Fruit fly (Drosophila melanogaster): ENCODE results near the gene Pdp.

The Pdp gene

DNA sequence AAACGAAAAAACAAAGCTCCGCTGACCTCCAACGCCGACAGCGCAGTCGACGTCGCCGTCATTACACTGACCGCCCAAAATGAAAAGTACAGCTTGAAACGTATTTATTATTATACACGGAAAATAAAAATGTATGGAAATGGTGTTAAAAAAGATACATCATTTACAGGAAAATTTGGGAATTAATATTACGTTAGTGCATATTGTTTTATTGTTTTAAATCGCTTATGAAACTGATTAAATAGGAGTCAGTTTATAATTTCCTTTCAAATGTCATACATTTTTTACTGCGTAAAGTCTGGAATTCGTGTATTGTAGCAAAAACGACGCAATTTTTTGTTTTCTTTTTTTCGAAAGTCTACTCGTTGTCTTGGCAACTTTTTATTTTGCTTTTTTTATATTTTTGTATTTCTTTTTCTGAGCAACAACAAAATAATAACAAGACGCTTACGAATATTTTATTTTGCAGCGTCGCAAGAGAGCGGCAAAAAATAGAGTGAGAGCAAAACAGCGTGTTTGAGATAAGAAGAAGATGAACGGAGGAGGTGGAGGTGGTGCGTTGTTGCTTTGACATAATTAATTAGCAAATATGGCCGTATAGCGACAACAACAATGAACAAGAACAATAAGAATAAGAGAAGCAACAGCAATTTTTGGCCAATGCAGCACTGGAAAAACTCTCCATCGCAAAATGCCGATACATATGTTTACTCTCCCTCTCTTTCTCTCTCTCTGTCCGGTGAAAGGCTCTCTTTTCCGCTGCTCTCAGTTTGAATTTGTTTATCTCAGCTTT is 42.3 kb downstream of the Pdp start (continued):
- TF ChIP-seq Hr39 (GFP tag; optimal IDR thresholded peaks at IDR 0.05) = peak; percentile 86
- peak; percentile 64 for TF ChIP-seq dac (GFP tag; optimal IDR thresholded peaks at IDR 0.05)
- TF ChIP-seq fd85E (GFP tag; optimal IDR thresholded peaks at IDR 0.05) = no peak
- TF ChIP-seq CG11294 (GFP tag; IDR thresholded peaks at IDR 0.05) = peak; percentile 26; the same call in 1 of the 2 replicates
- peak; percentile 85 for TF ChIP-seq CG34406 (GFP tag; optimal IDR thresholded peaks at IDR 0.05)
- TF ChIP-seq ss (GFP tag; optimal IDR thresholded peaks at IDR 0.05) = peak; percentile 94
- TF ChIP-seq Hr4 (GFP tag; optimal IDR thresholded peaks at IDR 0.05) = peak; percentile 77
- TF ChIP-seq OdsH (GFP tag; optimal IDR thresholded peaks at IDR 0.05) = peak; percentile 84
- peak; percentile 78 for TF ChIP-seq CG1621 (tag; optimal IDR thresholded peaks at IDR 0.05)
- TF ChIP-seq CG4318 (GFP tag; optimal IDR thresholded peaks at IDR 0.05) = peak; percentile 76
- TF ChIP-seq eg (GFP tag; IDR thresholded peaks at IDR 0.05) = peak; percentile 86; the same call in 2 of the 3 replicates
- peak; percentile 81 for TF ChIP-seq Eip75B (GFP tag; optimal IDR thresholded peaks at IDR 0.05)
- TF ChIP-seq fkh (GFP tag; optimal IDR thresholded peaks at IDR 0.05) = peak; percentile 1
- peak; percentile 78; the same call in 2 of the 3 replicates for TF ChIP-seq CG6163 (GFP tag; IDR thresholded peaks at IDR 0.05)
- peak; percentile 93 for TF ChIP-seq CG9139 (GFP tag; optimal IDR thresholded peaks at IDR 0.05)
- TF ChIP-seq Hr38 (GFP tag; optimal IDR thresholded peaks at IDR 0.05) = no peak
- peak; percentile 89 for TF ChIP-seq vri (GFP tag; optimal IDR thresholded peaks at IDR 0.05)

DNA sequence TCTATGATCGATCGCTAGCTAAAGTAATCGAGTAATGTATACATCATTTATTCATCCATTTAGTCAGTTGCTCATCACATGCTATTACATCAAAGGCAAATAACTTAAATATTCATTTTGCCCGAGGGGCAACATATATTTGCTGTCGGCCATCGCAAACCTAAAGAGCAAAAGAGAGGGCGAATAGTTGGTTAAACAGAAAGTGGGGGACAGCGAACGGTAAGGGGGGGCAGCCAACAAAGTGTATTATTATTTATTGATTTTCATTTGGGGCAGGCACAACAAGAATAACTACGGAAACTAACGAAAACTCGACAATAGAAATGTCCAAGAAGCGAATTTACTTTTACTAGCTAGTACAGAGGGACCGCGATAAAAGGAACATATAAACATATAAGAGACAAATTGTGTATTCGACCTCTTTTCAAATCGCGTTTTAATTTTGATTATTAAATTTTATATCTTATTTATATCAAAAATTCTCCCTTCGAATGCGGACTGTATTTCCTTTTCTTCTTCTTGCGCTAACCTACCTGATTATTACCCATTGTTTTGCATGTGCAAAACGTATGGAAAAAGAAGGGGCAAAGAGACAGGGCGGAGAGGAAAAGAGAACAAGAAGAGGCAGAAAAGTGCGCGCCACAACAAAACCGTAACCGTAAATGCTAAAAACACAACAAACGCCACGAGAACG is 43.1 kb downstream of the Pdp start:
- TF ChIP-seq spab (GFP tag; optimal IDR thresholded peaks at IDR 0.05) (no peak), CG6163 (GFP tag; IDR thresholded peaks at IDR 0.05) (peak; percentile 62; the same call in 2 of the 3 replicates), CG34406 (GFP tag; optimal IDR thresholded peaks at IDR 0.05) (peak; percentile 37), CG11762 (GFP tag; optimal IDR thresholded peaks at IDR 0.05; ENCODE audit: insufficient read depth) (no peak), OdsH (GFP tag; optimal IDR thresholded peaks at IDR 0.05) (peak; percentile 31), Sox15 (GFP tag; optimal IDR thresholded peaks at IDR 0.05) (peak; percentile 34), CG9139 (GFP tag; optimal IDR thresholded peaks at IDR 0.05) (no peak), Hr39 (GFP tag; optimal IDR thresholded peaks at IDR 0.05) (no peak), CG4318 (GFP tag; optimal IDR thresholded peaks at IDR 0.05) (no peak), Eip78C (GFP tag) (peak; percentile 49), Eip93F (GFP tag; optimal IDR thresholded peaks at IDR 0.05) (peak; percentile 12), CG15336 (GFP tag; IDR thresholded peaks at IDR 0.05) (peak; percentile 36), CG1621 (tag; optimal IDR thresholded peaks at IDR 0.05) (no peak), Gug (GFP tag; IDR thresholded peaks at IDR 0.05) (peak; percentile 24; the same call in 1 of the 2 replicates), achi (GFP tag; optimal IDR thresholded peaks at IDR 0.05) (peak; percentile 6), CG11902 (GFP tag; optimal IDR thresholded peaks at IDR 0.05) (peak; percentile 48), CG11294 (GFP tag; IDR thresholded peaks at IDR 0.05) (peak; percentile 60), dsx (GFP tag; optimal IDR thresholded peaks at IDR 0.05; ENCODE audit: poor library complexity, severe bottlenecking) (no peak), CG8632 (GFP tag; optimal IDR thresholded peaks at IDR 0.05) (peak; percentile 4)

DNA sequence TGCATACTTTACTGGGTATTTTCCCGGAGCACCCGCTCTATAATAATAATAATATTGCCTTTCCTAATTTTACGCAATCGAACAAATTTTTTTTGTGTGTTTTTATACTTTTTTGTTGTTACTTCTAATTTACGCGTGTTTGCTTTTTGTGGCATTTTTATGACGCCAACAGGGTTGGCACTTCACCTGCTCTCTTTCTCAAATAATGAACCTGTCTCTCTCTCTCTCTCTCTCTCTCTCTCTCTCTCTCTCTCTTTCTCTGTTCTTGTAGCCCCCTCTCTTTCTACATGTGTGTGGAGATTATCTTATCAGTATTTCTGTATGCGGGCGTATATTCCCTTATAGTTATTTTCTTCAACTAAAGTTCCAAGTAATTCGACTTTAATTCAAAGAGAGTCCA is 43.8 kb downstream of the Pdp start:
- TF ChIP-seq CG6163 (GFP tag; IDR thresholded peaks at IDR 0.05) = no peak
- TF ChIP-seq Ets21C (GFP tag; optimal IDR thresholded peaks at IDR 0.05) = no peak
- peak; percentile 25 for TF ChIP-seq Eip78C (GFP tag)
- peak; percentile 94 for TF ChIP-seq fkh (GFP tag; optimal IDR thresholded peaks at IDR 0.05)
- TF ChIP-seq dsx (GFP tag; optimal IDR thresholded peaks at IDR 0.05; ENCODE audit: poor library complexity, severe bottlenecking) = no peak
- no peak for TF ChIP-seq cyc (GFP tag; optimal IDR thresholded peaks at IDR 0.05)
- no peak for TF ChIP-seq dac (GFP tag; optimal IDR thresholded peaks at IDR 0.05)
- TF ChIP-seq CG8119 (GFP tag; IDR thresholded peaks at IDR 0.05) = peak; percentile 20; the same call in 1 of the 3 replicates
- TF ChIP-seq CG10669 (GFP tag; optimal IDR thresholded peaks at IDR 0.05) = no peak
- TF ChIP-seq esn (GFP tag; optimal IDR thresholded peaks at IDR 0.05) = peak; percentile 26
- TF ChIP-seq vri (GFP tag; optimal IDR thresholded peaks at IDR 0.05) = peak; percentile 44
- no peak for TF ChIP-seq Ets96B (tag; optimal IDR thresholded peaks at IDR 0.05)
- no peak for TF ChIP-seq eg (GFP tag; IDR thresholded peaks at IDR 0.05)
- peak; percentile 38 for TF ChIP-seq Sox14 (GFP tag; optimal IDR thresholded peaks at IDR 0.05)
- TF ChIP-seq CG6808 (GFP tag; optimal IDR thresholded peaks at IDR 0.05) = no peak
- no peak for TF ChIP-seq CG6276 (GFP tag; optimal IDR thresholded peaks at IDR 0.05)
- no peak for TF ChIP-seq CG7368 (GFP tag; optimal IDR thresholded peaks at IDR 0.05)
- no peak for TF ChIP-seq Sox102F (GFP tag; optimal IDR thresholded peaks at IDR 0.05)
- TF ChIP-seq acj6 (GFP tag; optimal IDR thresholded peaks at IDR 0.05) = no peak
- no peak for TF ChIP-seq Eip93F (GFP tag; optimal IDR thresholded peaks at IDR 0.05)
